Fruit fly (Drosophila melanogaster): Measurements from ENCODE around the gene CG3386.

Gene CG3386

dm6 chr3L:640324-640974 is 41.8 kb downstream of the CG3386 start (continued):
- peak; percentile 44 for TF ChIP-seq cwo (GFP tag; optimal IDR thresholded peaks at IDR 0.05)
- TF ChIP-seq CkIIα-i1 (GFP tag; IDR thresholded peaks at IDR 0.05): no peak
- TF ChIP-seq CG13424 (tag; optimal IDR thresholded peaks at IDR 0.05): peak; percentile 86
- peak; percentile 76 for TF ChIP-seq CG1647 (GFP tag; optimal IDR thresholded peaks at IDR 0.05)
- TF ChIP-seq phol (tag; optimal IDR thresholded peaks at IDR 0.05): peak; percentile 90
- TF ChIP-seq Hmr (GFP tag; optimal IDR thresholded peaks at IDR 0.05): peak; percentile 79
- TF ChIP-seq CG31365 (tag; optimal IDR thresholded peaks at IDR 0.05): peak; percentile 7
- peak; percentile 67; the same call in 2 of the 3 replicates for TF ChIP-seq CG2889 (GFP tag; IDR thresholded peaks at IDR 0.05)
- TF ChIP-seq CG18476 (GFP tag; optimal IDR thresholded peaks at IDR 0.05): peak; percentile 77
- no peak for TF ChIP-seq Dll (GFP tag; IDR thresholded peaks at IDR 0.05; ENCODE audit: partially characterized antibody)
- peak; percentile 82 for TF ChIP-seq CG7786 (GFP tag; optimal IDR thresholded peaks at IDR 0.05)
- peak; percentile 31 for TF ChIP-seq CG17186 (GFP tag; optimal IDR thresholded peaks at IDR 0.05)
- TF ChIP-seq CG13123 (GFP tag; optimal IDR thresholded peaks at IDR 0.05): peak; percentile 65
- TF ChIP-seq Gug (GFP tag; IDR thresholded peaks at IDR 0.05): peak; percentile 57; the same call in 3 of the 4 replicates
- TF ChIP-seq Spps (tag; optimal IDR thresholded peaks at IDR 0.05): peak; percentile 90
- no peak for TF ChIP-seq CG7963 (GFP tag; IDR thresholded peaks at IDR 0.05; ENCODE audit: partially characterized antibody)
- TF ChIP-seq CG3281 (GFP tag; optimal IDR thresholded peaks at IDR 0.05): peak; percentile 79
- peak; percentile 83 for TF ChIP-seq org-1 (GFP tag; optimal IDR thresholded peaks at IDR 0.05)
- peak; percentile 76 for TF ChIP-seq pb (GFP tag; optimal IDR thresholded peaks at IDR 0.05)
- no peak for TF ChIP-seq fru (optimal IDR thresholded peaks at IDR 0.05)
- peak; percentile 58 for TF ChIP-seq MTF-1 (GFP tag; optimal IDR thresholded peaks at IDR 0.05; ENCODE audit: borderline replicate concordance)
- TF ChIP-seq CG8388 (GFP tag; optimal IDR thresholded peaks at IDR 0.05): peak; percentile 84
- peak; percentile 33 for TF ChIP-seq CG7928 (GFP tag; optimal IDR thresholded peaks at IDR 0.05)
- TF ChIP-seq bbx (GFP tag; IDR thresholded peaks at IDR 0.05; ENCODE audit: partially characterized antibody): no peak
- peak; percentile 58 for TF ChIP-seq Myb (GFP tag; optimal IDR thresholded peaks at IDR 0.05)
- TF ChIP-seq gsb (GFP tag; IDR thresholded peaks at IDR 0.05): peak; percentile 59
- TF ChIP-seq HLH4C (GFP tag; IDR thresholded peaks at IDR 0.05; ENCODE audit: partially characterized antibody): no peak
- TF ChIP-seq az2 (GFP tag; optimal IDR thresholded peaks at IDR 0.05): peak; percentile 84
- TF ChIP-seq Dbx (GFP tag; IDR thresholded peaks at IDR 0.05): peak; percentile 61; the same call in 1 of the 3 replicates
- TF ChIP-seq CG15073 (GFP tag; optimal IDR thresholded peaks at IDR 0.05): peak; percentile 44
- no peak for TF ChIP-seq dati (GFP tag; IDR thresholded peaks at IDR 0.05)
- peak; percentile 45 for TF ChIP-seq CG6654 (GFP tag; optimal IDR thresholded peaks at IDR 0.05)
- TF ChIP-seq chinmo (GFP tag; IDR thresholded peaks at IDR 0.05; ENCODE audit: partially characterized antibody): no peak
- peak; percentile 81 for TF ChIP-seq oc (tag; optimal IDR thresholded peaks at IDR 0.05)
- peak; percentile 49 for TF ChIP-seq Elba2 (GFP tag; optimal IDR thresholded peaks at IDR 0.05)
- TF ChIP-seq Ravus (GFP tag; IDR thresholded peaks at IDR 0.05): no peak; the same call in none of the 2 replicates
- TF ChIP-seq Oaz (GFP tag; IDR thresholded peaks at IDR 0.05): no peak
- TF ChIP-seq D (optimal IDR thresholded peaks at IDR 0.05): no peak
- TF ChIP-seq D (GFP tag; optimal IDR thresholded peaks at IDR 0.05): peak; percentile 90
- TF ChIP-seq CG2678 (tag; optimal IDR thresholded peaks at IDR 0.05): peak; percentile 87
- peak; percentile 60 for TF ChIP-seq CG9932 (GFP tag; IDR thresholded peaks at IDR 0.05)
- TF ChIP-seq seq (GFP tag; IDR thresholded peaks at IDR 0.05): peak; percentile 71
- TF ChIP-seq Neu2 (GFP tag; optimal IDR thresholded peaks at IDR 0.05; ENCODE audit: borderline replicate concordance): peak; percentile 81
- TF ChIP-seq CG14860 (GFP tag; IDR thresholded peaks at IDR 0.05; ENCODE audit: partially characterized antibody): no peak
- peak; percentile 76 for TF ChIP-seq sisA (GFP tag; IDR thresholded peaks at IDR 0.05)
- 0 out of 2 replicates have a peak, but pooled peaks have one; percentile 15 for TF ChIP-seq Bgb (GFP tag; IDR thresholded peaks at IDR 0.05; ENCODE audit: partially characterized antibody)
- TF ChIP-seq CG14050 (GFP tag; IDR thresholded peaks at IDR 0.05): no peak; the same call in 2 of the 3 replicates
- no peak for TF ChIP-seq sna (GFP tag; IDR thresholded peaks at IDR 0.05; ENCODE audit: partially characterized antibody)
- TF ChIP-seq otp (GFP tag; IDR thresholded peaks at IDR 0.05): peak; percentile 57; the same call in 1 of the 3 replicates
